Fruit fly (Drosophila melanogaster) whole organism, embryonic: ENCODE measurements around the gene Mbs.

Experiments used
- Aef1 ChIP-seq: fragments of 200-800 bp; sonication (Bioruptor generic); IDR thresholded peaks from 3 replicates; pipeline ENCODE4 v1.3.6; 2022; ENCODE audit warnings: missing biosample characterization, missing genetic modification characterization
- CG11560 ChIP-seq: fragments of 200-800 bp; sonication (Bioruptor generic); IDR thresholded peaks from 3 replicates; pipeline ENCODE4 v1.3.6; 2022; ENCODE audit warnings: missing biosample characterization, missing genetic modification characterization
- CG11695 ChIP-seq: fragments of 200-800 bp; sonication (Bioruptor generic); IDR thresholded peaks from 3 replicates; pipeline ENCODE4 v1.3.6; 2022; ENCODE audit warnings: missing biosample characterization, missing genetic modification characterization
- CG12155 ChIP-seq: fragments of 200-800 bp; sonication (Bioruptor generic); optimal IDR thresholded peaks from 3 replicates; lab custom pipeline; 2016; ENCODE audit warnings: missing biosample characterization, missing genetic modification characterization
- CG13894 ChIP-seq: fragments of 200-800 bp; sonication (Bioruptor generic); optimal IDR thresholded peaks from 3 replicates; lab custom pipeline; 2018; ENCODE audit warnings: missing biosample characterization, mild to moderate bottlenecking, missing genetic modification characterization, moderate library complexity
- CG14050 ChIP-seq: fragments of 200-800 bp; sonication (Bioruptor generic); IDR thresholded peaks from 3 replicates; pipeline ENCODE4 v1.3.6; 2022; ENCODE audit warnings: missing biosample characterization, missing genetic modification characterization
- CG15696 ChIP-seq: fragments of 200-800 bp; sonication (Bioruptor generic); optimal IDR thresholded peaks from 2 replicates; lab custom pipeline; 2019; ENCODE audit warnings: missing biosample characterization, mild to moderate bottlenecking, missing genetic modification characterization, moderate library complexity
- CG17328 ChIP-seq: fragments of 200-800 bp; sonication (Bioruptor generic); IDR thresholded peaks from 2 replicates; pipeline ENCODE4 v1.3.6; 2022; ENCODE audit warnings: missing biosample characterization, missing genetic modification characterization
- CG1832 ChIP-seq: fragments of 200-800 bp; sonication (Bioruptor generic); optimal IDR thresholded peaks from 2 replicates; lab custom pipeline; 2017; ENCODE audit warnings: missing biosample characterization, mild to moderate bottlenecking, missing genetic modification characterization, inconsistent platforms
- CG2129 ChIP-seq: fragments of 200-800 bp; sonication (Bioruptor generic); IDR thresholded peaks from 2 replicates; pipeline ENCODE4 v1.3.6; 2022; ENCODE audit warnings: missing biosample characterization, missing genetic modification characterization; ENCODE audit not compliant: partially characterized antibody
- CG2875 ChIP-seq: fragments of 200-800 bp; sonication (Bioruptor generic); optimal IDR thresholded peaks from 2 replicates; lab custom pipeline; 2017; ENCODE audit warnings: missing biosample characterization, mild to moderate bottlenecking, missing genetic modification characterization, missing genetic modification reagents
- CG30431 ChIP-seq: fragments of 200-800 bp; sonication (Bioruptor generic); optimal IDR thresholded peaks from 2 replicates; lab custom pipeline; 2017; ENCODE audit warnings: missing biosample characterization, missing genetic modification characterization
- CG32772 ChIP-seq: fragments of 200-800 bp; sonication (Bioruptor generic); IDR thresholded peaks from 2 replicates; pipeline ENCODE4 v1.3.6; 2022; ENCODE audit warnings: missing biosample characterization, missing genetic modification characterization
- CG3726 ChIP-seq: fragments of 200-800 bp; sonication (Bioruptor generic); IDR thresholded peaks from 3 replicates; pipeline ENCODE4, ENCODE4 v1.3.6; 2022; ENCODE audit warnings: missing biosample characterization, missing genetic modification characterization
- CG8388 ChIP-seq: fragments of 200-800 bp; sonication (Bioruptor generic); optimal IDR thresholded peaks from 2 replicates; lab custom pipeline; 2019; ENCODE audit warnings: missing biosample characterization, mild to moderate bottlenecking, missing genetic modification characterization, moderate library complexity
- CG9609 ChIP-seq: fragments of 200-800 bp; sonication (Bioruptor generic); optimal IDR thresholded peaks from 3 replicates; lab custom pipeline; 2016; ENCODE audit warnings: missing biosample characterization, missing genetic modification characterization
- CG9932 ChIP-seq: fragments of 200-800 bp; sonication (Bioruptor generic); IDR thresholded peaks from 2 replicates; pipeline ENCODE4 v1.3.6; 2022; ENCODE audit warnings: missing biosample characterization, missing genetic modification characterization
- CHES-1-like ChIP-seq: fragments of 200-800 bp; sonication (Bioruptor generic); optimal IDR thresholded peaks from 2 replicates; lab custom pipeline; 2016; ENCODE audit warnings: missing biosample characterization, missing genetic modification characterization
- Fer2 ChIP-seq: fragments of 200-800 bp; sonication (Bioruptor generic); optimal IDR thresholded peaks from 2 replicates; lab custom pipeline; 2018; ENCODE audit warnings: missing biosample characterization, mild to moderate bottlenecking, missing genetic modification characterization, moderate library complexity
- Hr78 ChIP-seq, 2 experiments: fragments of 200-800 bp in 1 of 2; fragments of >200 bp in 1 of 2; sonication (Bioruptor generic) in 1 of 2; optimal IDR thresholded peaks; 2 replicates each; lab custom pipeline; 2017 to 2019; ENCODE audit warnings: missing biosample characterization in 2 of 2, missing genetic modification characterization in 2 of 2, mild to moderate bottlenecking in 1 of 2, moderate library complexity in 1 of 2
- MBD-R2 ChIP-seq: fragments of 200-800 bp; sonication (Bioruptor generic); IDR thresholded peaks from 2 replicates; pipeline ENCODE4 v1.3.6; 2022; ENCODE audit warnings: missing biosample characterization, missing genetic modification characterization
- Max ChIP-seq: fragments of 200-800 bp; sonication (Bioruptor generic); optimal IDR thresholded peaks from 2 replicates; lab custom pipeline; 2016; ENCODE audit warnings: missing biosample characterization, mild to moderate bottlenecking, missing genetic modification characterization
- Myb ChIP-seq: fragments of 200-800 bp; sonication (Bioruptor generic); optimal IDR thresholded peaks from 2 replicates; lab custom pipeline; 2016; ENCODE audit warnings: missing biosample characterization, missing genetic modification characterization
- Scr ChIP-seq: fragments of 200-800 bp; sonication (Bioruptor generic); IDR thresholded peaks from 2 replicates; pipeline ENCODE4 v1.3.6; 2022; ENCODE audit warnings: missing biosample characterization, missing genetic modification characterization; ENCODE audit not compliant: partially characterized antibody
- Sin3A ChIP-seq: fragments of >200 bp; optimal IDR thresholded peaks from 2 replicates; lab custom pipeline; 2018
- ash1 ChIP-seq: fragments of 200-800 bp; sonication (Bioruptor generic); optimal IDR thresholded peaks from 2 replicates; lab custom pipeline; 2018; ENCODE audit warnings: missing biosample characterization, mild to moderate bottlenecking, missing genetic modification characterization
- cas ChIP-seq: fragments of 200-800 bp; sonication (Bioruptor generic); IDR thresholded peaks from 2 replicates; pipeline ENCODE4 v1.3.6; 2022; ENCODE audit warnings: missing biosample characterization, missing genetic modification characterization
- chif ChIP-seq, 2 experiments: fragments of 200-800 bp; sonication (Bioruptor generic); optimal IDR thresholded peaks; 3 replicates each; lab custom pipeline; 2016; ENCODE audit warnings: missing biosample characterization in 2 of 2, missing genetic modification characterization in 2 of 2
- dmrt99B ChIP-seq: fragments of 200-800 bp; sonication (Bioruptor generic); optimal IDR thresholded peaks from 2 replicates; lab custom pipeline; 2018; ENCODE audit warnings: missing biosample characterization, mild to moderate bottlenecking, missing genetic modification characterization, moderate library complexity
- ewg ChIP-seq: fragments of 200-800 bp; sonication (Bioruptor generic); optimal IDR thresholded peaks from 3 replicates; lab custom pipeline; 2017; ENCODE audit warnings: mild to moderate bottlenecking, missing biosample characterization, missing genetic modification reagents, missing genetic modification characterization
- exex ChIP-seq: fragments of 200-800 bp; sonication (Bioruptor generic); optimal IDR thresholded peaks from 4 replicates; lab custom pipeline; 2018; ENCODE audit warnings: missing biosample characterization, mild to moderate bottlenecking, missing genetic modification characterization, moderate library complexity
- fd102C ChIP-seq: fragments of 200-800 bp; sonication (Bioruptor generic); optimal IDR thresholded peaks from 2 replicates; lab custom pipeline; 2018; ENCODE audit warnings: missing biosample characterization, mild to moderate bottlenecking, missing genetic modification characterization, moderate library complexity
- fd96Cb ChIP-seq: fragments of 200-800 bp; sonication (Bioruptor generic); optimal IDR thresholded peaks from 2 replicates; lab custom pipeline; 2018; ENCODE audit warnings: missing biosample characterization, mild to moderate bottlenecking, missing genetic modification characterization, moderate library complexity
- ftz-f1 ChIP-seq: fragments of 200-800 bp; sonication (Bioruptor generic); optimal IDR thresholded peaks from 2 replicates; lab custom pipeline; 2016; ENCODE audit warnings: missing biosample characterization, missing genetic modification characterization
- gt ChIP-seq: fragments of 200-800 bp; sonication (Bioruptor generic); IDR thresholded peaks from 2 replicates; pipeline ENCODE4 v1.3.6; 2022; ENCODE audit warnings: missing biosample characterization, missing genetic modification characterization
- jing ChIP-seq: fragments of 200-800 bp; sonication (Bioruptor generic); optimal IDR thresholded peaks from 2 replicates; lab custom pipeline; 2018; ENCODE audit warnings: missing biosample characterization, mild to moderate bottlenecking, missing genetic modification characterization
- jumu ChIP-seq: fragments of 200-800 bp; sonication (Bioruptor generic); optimal IDR thresholded peaks from 3 replicates; lab custom pipeline; 2016; ENCODE audit warnings: missing biosample characterization, missing genetic modification characterization
- kay ChIP-seq: fragments of 200-800 bp; sonication (Bioruptor generic); optimal IDR thresholded peaks from 2 replicates; lab custom pipeline; 2016; ENCODE audit warnings: missing biosample characterization, missing genetic modification characterization
- ken ChIP-seq: fragments of 200-800 bp; sonication (Bioruptor generic); IDR thresholded peaks from 3 replicates; pipeline ENCODE4 v1.3.6; 2022; ENCODE audit warnings: missing biosample characterization, missing genetic modification characterization
- mirr ChIP-seq: fragments of 200-800 bp; sonication (Bioruptor generic); optimal IDR thresholded peaks from 3 replicates; lab custom pipeline; 2018; ENCODE audit warnings: missing biosample characterization, mild to moderate bottlenecking, missing genetic modification characterization
- odd ChIP-seq: fragments of 200-800 bp; sonication (Bioruptor generic); optimal IDR thresholded peaks from 2 replicates; lab custom pipeline; 2017; ENCODE audit warnings: missing biosample characterization, mild to moderate bottlenecking, missing genetic modification characterization
- rib ChIP-seq: fragments of 200-800 bp; sonication (Bioruptor generic); IDR thresholded peaks from 2 replicates; pipeline ENCODE4 v1.3.6; 2022; ENCODE audit warnings: missing biosample characterization, missing genetic modification characterization
- seq ChIP-seq: fragments of 200-800 bp; sonication (Bioruptor generic); IDR thresholded peaks from 2 replicates; pipeline ENCODE4 v1.3.6; 2022; ENCODE audit warnings: missing biosample characterization, missing genetic modification characterization
- sisA ChIP-seq: fragments of 200-800 bp; sonication (Bioruptor generic); IDR thresholded peaks from 2 replicates; pipeline ENCODE4 v1.3.6; 2022; ENCODE audit warnings: missing biosample characterization, missing genetic modification characterization
- tin ChIP-seq: fragments of 200-800 bp; sonication (Bioruptor generic); optimal IDR thresholded peaks from 3 replicates; lab custom pipeline; 2016; ENCODE audit warnings: missing biosample characterization, missing genetic modification characterization
- tio ChIP-seq: fragments of 200-800 bp; sonication (Bioruptor generic); optimal IDR thresholded peaks from 2 replicates; lab custom pipeline; 2017; ENCODE audit warnings: missing biosample characterization, missing genetic modification characterization, inconsistent platforms
- zen ChIP-seq: fragments of 200-800 bp; sonication (Bioruptor generic); optimal IDR thresholded peaks from 3 replicates; lab custom pipeline; 2018; ENCODE audit warnings: missing biosample characterization, mild to moderate bottlenecking, missing genetic modification characterization, moderate library complexity

Gene Mbs

DNA sequence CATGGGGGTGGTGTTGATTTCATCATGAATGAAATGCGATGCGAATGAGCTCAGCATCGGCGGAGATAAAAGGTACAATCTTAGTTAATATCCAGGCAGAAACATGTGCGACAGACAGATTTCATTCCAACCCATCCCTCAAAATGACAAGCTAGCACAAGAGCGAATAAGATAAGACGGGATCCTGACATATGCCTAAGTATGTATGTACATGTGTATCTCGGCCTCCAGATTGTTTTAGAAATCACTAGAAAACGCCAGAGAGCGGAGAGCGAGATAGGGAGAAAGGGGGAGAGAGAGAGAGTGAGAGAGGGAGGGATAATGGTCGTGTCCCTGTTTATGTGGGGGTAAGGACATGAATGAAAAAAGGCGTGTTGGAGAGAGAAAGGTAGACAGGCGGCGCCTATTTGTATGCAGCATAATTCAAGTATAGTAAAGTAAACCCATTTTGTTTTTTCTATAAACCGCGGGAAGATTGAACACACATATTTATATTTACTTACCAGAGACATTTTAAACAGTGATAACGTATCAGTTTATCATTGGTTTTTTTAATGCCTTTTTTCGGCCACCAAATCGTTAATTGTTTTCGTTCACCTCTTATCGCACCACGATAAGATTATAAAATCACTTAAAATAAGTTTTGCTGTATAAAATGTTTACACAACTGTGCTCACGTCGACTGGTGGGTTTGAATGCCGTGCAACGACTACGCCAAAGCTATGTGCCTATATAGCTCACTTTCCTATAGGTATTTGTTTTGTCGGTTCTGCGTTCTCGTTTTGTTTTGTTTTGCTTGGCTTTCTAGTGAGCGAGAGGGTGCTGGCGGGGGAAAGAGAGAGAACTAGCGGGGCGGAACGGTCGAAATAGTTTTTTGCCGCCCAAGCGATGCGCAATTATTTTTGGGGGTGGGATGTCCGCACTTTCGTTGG is 1.5 kb upstream of the Mbs start (continued):
- no peak for TF ChIP-seq fd96Cb
- TF ChIP-seq CG11560 (tag; lab: Robert Waterston, UW): no peak
- TF ChIP-seq odd: peak; percentile 63
- peak; percentile 60; the same call in 1 of the 2 replicates for TF ChIP-seq seq (GFP tag; lab: Robert Waterston, UW)
- no peak for TF ChIP-seq tin (GFP tag; lab: Kevin White, UChicago)
- no peak for TF ChIP-seq CG8388 (GFP tag; lab: Kevin White, UChicago)
- no peak for TF ChIP-seq ftz-f1 (GFP tag; lab: Kevin White, UChicago)
- TF ChIP-seq Scr (GFP tag; lab: Robert Waterston, UW): no peak
- no peak for TF ChIP-seq CG2129 (GFP tag; lab: Robert Waterston, UW)
- TF ChIP-seq CHES-1-like: peak; percentile 20
- TF ChIP-seq zen (tag; lab: Kevin White, UChicago): peak; percentile 29
- no peak for TF ChIP-seq sisA
- TF ChIP-seq CG17328 (GFP tag; lab: Robert Waterston, UW): no peak
- TF ChIP-seq ewg (GFP tag; lab: Kevin White, UChicago): no peak
- peak; percentile 56 for TF ChIP-seq ash1 (GFP tag; lab: Kevin White, UChicago)
- peak; percentile 35 for TF ChIP-seq dmrt99B (tag; lab: Kevin White, UChicago)
- TF ChIP-seq CG9609: no peak
- TF ChIP-seq CG14050 (GFP tag; lab: Robert Waterston, UW): no peak
- TF ChIP-seq chif (GFP tag; optimal IDR thresholded peaks at IDR 0.05; lab: Kevin White, UChicago): no peak
- no peak for TF ChIP-seq Sin3A (lab: Kevin White, UChicago)
- TF ChIP-seq CG9932 (GFP tag; lab: Robert Waterston, UW): no peak
- TF ChIP-seq jumu (GFP tag; lab: Kevin White, UChicago): no peak
- no peak for TF ChIP-seq CG2875
- TF ChIP-seq CG32772: peak; percentile 24; the same call in 1 of the 2 replicates
- TF ChIP-seq exex (tag; lab: Kevin White, UChicago): peak; percentile 100
- peak; percentile 51 for TF ChIP-seq CG15696 (tag; lab: Kevin White, UChicago)
- no peak for TF ChIP-seq Max (GFP tag; lab: Kevin White, UChicago)
- TF ChIP-seq CG30431 (GFP tag; lab: Kevin White, UChicago): no peak
- TF ChIP-seq Hr78 (GFP tag; optimal IDR thresholded peaks at IDR 0.05; lab: Kevin White, UChicago): no peak
- no peak for TF ChIP-seq Myb (GFP tag; lab: Kevin White, UChicago)
- TF ChIP-seq CG3726 (GFP tag; lab: Robert Waterston, UW): no peak
- no peak for TF ChIP-seq fd102C (GFP tag; lab: Kevin White, UChicago)
- TF ChIP-seq cas (GFP tag; lab: Robert Waterston, UW): 0 out of 2 replicates have a peak, but pooled peaks have one; percentile 19
- no peak for TF ChIP-seq jing (GFP tag; lab: Kevin White, UChicago)
- TF ChIP-seq Aef1 (GFP tag; lab: Robert Waterston, UW): no peak
- peak; percentile 93 for TF ChIP-seq mirr (GFP tag; lab: Kevin White, UChicago)
- no peak for TF ChIP-seq ken
- TF ChIP-seq CG1832 (GFP tag; lab: Kevin White, UChicago): peak; percentile 74
- TF ChIP-seq CG12155 (GFP tag; lab: Kevin White, UChicago): no peak
- TF ChIP-seq MBD-R2 (GFP tag; lab: Robert Waterston, UW): peak; percentile 28
- peak; percentile 35; the same call in 1 of the 3 replicates for TF ChIP-seq CG11695 (GFP tag; lab: Robert Waterston, UW)
- TF ChIP-seq kay (GFP tag; lab: Kevin White, UChicago): no peak
- TF ChIP-seq gt: no peak
- TF ChIP-seq CG13894 (tag; lab: Kevin White, UChicago): peak; percentile 90
- TF ChIP-seq Fer2 (tag; lab: Kevin White, UChicago): no peak
- TF ChIP-seq tio: no peak
- peak; percentile 38; the same call in 1 of the 2 replicates for TF ChIP-seq rib (GFP tag; lab: Robert Waterston, UW)
